Worm (Caenorhabditis elegans): ENCODE measurements around the gene srw-79.

srw-79 gene

ce11 chrII:2923617-2924016 lies 22.9 kb upstream of the srw-79 start, which contains the start of gene ZK355.2:
Gene ZK355.2, plus strand, starts transcription at chrII:2923917.
- TF ChIP-seq sdc-2 (tag; optimal IDR thresholded peaks at IDR 0.05) (no peak), ceh-24 (tag; optimal IDR thresholded peaks at IDR 0.05) (no peak), fkh-10 (GFP tag; optimal IDR thresholded peaks at IDR 0.05) (no peak), zip-5 (tag; optimal IDR thresholded peaks at IDR 0.05) (no peak), hlh-15 (tag; optimal IDR thresholded peaks at IDR 0.05) (no peak), ceh-14 (tag; optimal IDR thresholded peaks at IDR 0.05) (no peak), dve-1 (tag; optimal IDR thresholded peaks at IDR 0.05) (no peak), ceh-6 (GFP tag; optimal IDR thresholded peaks at IDR 0.05) (no peak), nfya-1 (tag; optimal IDR thresholded peaks at IDR 0.05) (no peak), sox-2 (GFP tag; IDR thresholded peaks at IDR 0.05) (no peak), elt-2 (tag; optimal IDR thresholded peaks at IDR 0.05) (no peak), sox-4 (tag; optimal IDR thresholded peaks at IDR 0.05) (no peak), ceh-31 (tag; optimal IDR thresholded peaks at IDR 0.05) (no peak), ceh-19 (GFP tag; optimal IDR thresholded peaks at IDR 0.05) (no peak), ceh-34 (tag; optimal IDR thresholded peaks at IDR 0.05) (no peak), ceh-9 (tag; optimal IDR thresholded peaks at IDR 0.05) (no peak), F13H6.1 (tag; optimal IDR thresholded peaks at IDR 0.05) (no peak), madf-2 (tag; optimal IDR thresholded peaks at IDR 0.05) (no peak)

ce11 chrII:2925032-2925431 lies 21.5 kb upstream of the srw-79 start:
- TF ChIP-seq nhr-232 (tag; optimal IDR thresholded peaks at IDR 0.05), result no peak
- TF ChIP-seq syd-9 (tag; optimal IDR thresholded peaks at IDR 0.05), result no peak
- no peak for TF ChIP-seq ceh-2 (tag; optimal IDR thresholded peaks at IDR 0.05)
- no peak for TF ChIP-seq fkh-6 (tag; optimal IDR thresholded peaks at IDR 0.05)
- TF ChIP-seq dmd-4 (tag; optimal IDR thresholded peaks at IDR 0.05; ENCODE audit: borderline replicate concordance), result no peak
- no peak for TF ChIP-seq ztf-16 (tag; optimal IDR thresholded peaks at IDR 0.05)
- TF ChIP-seq ceh-48 (tag; optimal IDR thresholded peaks at IDR 0.05), result no peak
- no peak for TF ChIP-seq tbx-2 (tag; optimal IDR thresholded peaks at IDR 0.05)
- no peak for TF ChIP-seq hlh-6 (tag; optimal IDR thresholded peaks at IDR 0.05)

- no peak for TF ChIP-seq syd-9 (tag; optimal IDR thresholded peaks at IDR 0.05)
These were observed 20.6 kb upstream of the srw-79 start for ce11 chrII:2925806-2926558.

ce11 chrII:2927533-2927932 lies 19.0 kb upstream of the srw-79 start, which contains the start of the genes ZK355.3 and ZK355.8:
Gene ZK355.3, minus strand, starts transcription at chrII:2927633.
Gene ZK355.8, plus strand, starts transcription at chrII:2927804.
- TF ChIP-seq ceh-14 (tag; optimal IDR thresholded peaks at IDR 0.05) (no peak), K09A11.1 (tag; optimal IDR thresholded peaks at IDR 0.05; ENCODE audit: insufficient read depth) (no peak), nhr-11 (tag; optimal IDR thresholded peaks at IDR 0.05) (no peak), odd-2 (tag; optimal IDR thresholded peaks at IDR 0.05) (no peak), ceh-18 (tag; optimal IDR thresholded peaks at IDR 0.05) (no peak), sox-4 (tag; optimal IDR thresholded peaks at IDR 0.05) (no peak), ceh-2 (tag; optimal IDR thresholded peaks at IDR 0.05) (no peak), ceh-34 (tag; optimal IDR thresholded peaks at IDR 0.05) (no peak), ahr-1 (tag; optimal IDR thresholded peaks at IDR 0.05) (no peak), unc-55 (GFP tag; optimal IDR thresholded peaks at IDR 0.05) (no peak), ceh-22 (tag; optimal IDR thresholded peaks at IDR 0.05) (no peak), elt-4 (tag; optimal IDR thresholded peaks at IDR 0.05) (no peak), sdc-2 (tag; optimal IDR thresholded peaks at IDR 0.05) (no peak), tbx-7 (tag; optimal IDR thresholded peaks at IDR 0.05) (no peak), pros-1 (tag; optimal IDR thresholded peaks at IDR 0.05) (no peak), sox-2 (GFP tag; IDR thresholded peaks at IDR 0.05) (no peak)
